Worm (Caenorhabditis elegans) whole organism, L1 larva: ENCODE data around the gene flp-3.
A peak's percentile ranks its signal among the peaks of the same experiment; 100 is the strongest.

Source experiments
- F16B12.6 ChIP-seq: fragments of 150-350 bp; optimal IDR thresholded peaks from 2 replicates; lab custom pipeline; 2014; ENCODE audit warnings: missing biosample characterization, missing genetic modification characterization
- Y116A8C.19 ChIP-seq: sonication (generic microtip); optimal IDR thresholded peaks from 2 replicates; lab custom pipeline; 2016; ENCODE audit warnings: missing compliant biosample characterization, missing genetic modification characterization, borderline replicate concordance
- aha-1 ChIP-seq: fragments of 150-350 bp; optimal IDR thresholded peaks from 2 replicates; lab custom pipeline; 2014; ENCODE audit warnings: missing biosample characterization, missing genetic modification characterization
- aly-2 ChIP-seq: fragments of 150-350 bp; optimal IDR thresholded peaks from 2 replicates; lab custom pipeline; 2014; ENCODE audit warnings: missing biosample characterization, missing genetic modification characterization
- ama-1 ChIP-seq: fragments of 150-350 bp; optimal IDR thresholded peaks from 2 replicates; lab custom pipeline; 2014
- blmp-1 ChIP-seq: fragments of 150-350 bp; optimal IDR thresholded peaks from 2 replicates; lab custom pipeline; 2014; ENCODE audit warnings: missing biosample characterization, missing genetic modification characterization
- ceh-82 ChIP-seq, 3 experiments: fragments of 150-350 bp in 1 of 3; sonication (generic microtip) in 2 of 3; optimal IDR thresholded peaks; 2 replicates each; lab custom pipeline; 2014 to 2017; ENCODE audit warnings: missing biosample characterization in 3 of 3, missing genetic modification characterization in 3 of 3
- ceh-88 ChIP-seq: fragments of 200-800 bp; sonication (Bioruptor generic); IDR thresholded peaks from 2 replicates; pipeline ENCODE4 v1.3.6; 2022; ENCODE audit warnings: missing genetic modification characterization, missing compliant biosample characterization
- ceh-90 ChIP-seq: sonication (generic microtip); optimal IDR thresholded peaks from 2 replicates; lab custom pipeline; 2016; ENCODE audit warnings: missing genetic modification characterization, missing compliant biosample characterization
- ces-1 ChIP-seq: fragments of 150-350 bp; optimal IDR thresholded peaks from 2 replicates; lab custom pipeline; 2014; ENCODE audit warnings: missing biosample characterization, missing genetic modification reagents, missing genetic modification characterization
- efl-1 ChIP-seq, 4 experiments: fragments of 150-350 bp; optimal IDR thresholded peaks in 3 of 4; peaks in 1 of 4; 1 replicate in 1 of 4; 2 replicates in 3 of 4; lab custom pipeline; 2014; ENCODE audit warnings: missing biosample characterization in 2 of 4, missing genetic modification characterization in 2 of 4, missing genetic modification reagents in 2 of 4
- elt-3 ChIP-seq, 6 experiments: fragments of 150-350 bp in 1 of 6; sonication (generic microtip); optimal IDR thresholded peaks; 2 replicates each; lab custom pipeline; 2017 to 2018; ENCODE audit warnings: missing biosample characterization in 6 of 6, missing genetic modification characterization in 6 of 6, inconsistent platforms in 1 of 6
- ets-5 ChIP-seq: fragments of 200-800 bp; sonication (Bioruptor generic); IDR thresholded peaks from 2 replicates; pipeline ENCODE4 v1.3.6; 2022; ENCODE audit warnings: missing genetic modification characterization, missing compliant biosample characterization
- fkh-4 ChIP-seq: sonication (generic microtip); optimal IDR thresholded peaks from 2 replicates; lab custom pipeline; 2016; ENCODE audit warnings: missing compliant biosample characterization, missing genetic modification characterization, borderline replicate concordance
- fkh-8 ChIP-seq: sonication (generic microtip); optimal IDR thresholded peaks from 2 replicates; lab custom pipeline; 2016; ENCODE audit warnings: mild to moderate bottlenecking, missing genetic modification characterization, missing compliant biosample characterization
- grh-1 ChIP-seq: fragments of 200-800 bp; sonication (Bioruptor generic); IDR thresholded peaks from 2 replicates; pipeline ENCODE4 v1.3.6; 2022; ENCODE audit warnings: missing genetic modification reagents, missing genetic modification characterization, missing compliant biosample characterization
- hlh-17 ChIP-seq: fragments of 200-800 bp; sonication (Bioruptor generic); optimal IDR thresholded peaks from 2 replicates; lab custom pipeline; 2018; ENCODE audit warnings: missing genetic modification characterization, mild to moderate bottlenecking, missing compliant biosample characterization, moderate library complexity, borderline replicate concordance
- hlh-4 ChIP-seq: sonication (generic microtip); optimal IDR thresholded peaks from 2 replicates; lab custom pipeline; 2016; ENCODE audit warnings: mild to moderate bottlenecking, missing genetic modification characterization, missing compliant biosample characterization
- hpl-2 ChIP-seq: fragments of 150-350 bp; optimal IDR thresholded peaks from 2 replicates; lab custom pipeline; 2014; ENCODE audit warnings: missing biosample characterization, missing genetic modification reagents, missing genetic modification characterization
- irx-1 ChIP-seq: sonication (generic microtip); optimal IDR thresholded peaks from 2 replicates; lab custom pipeline; 2016; ENCODE audit warnings: missing genetic modification characterization, missing compliant biosample characterization
- lin-13 ChIP-seq: fragments of 150-350 bp; optimal IDR thresholded peaks from 2 replicates; lab custom pipeline; 2014; ENCODE audit warnings: missing biosample characterization, missing genetic modification reagents, missing genetic modification characterization
- lin-14 ChIP-seq: fragments of 200-800 bp; sonication (Bioruptor generic); optimal IDR thresholded peaks from 2 replicates; lab custom pipeline; 2018; ENCODE audit warnings: mild to moderate bottlenecking, missing genetic modification characterization, moderate library complexity, missing compliant biosample characterization
- lin-39 ChIP-seq: fragments of 150-350 bp; optimal IDR thresholded peaks from 2 replicates; lab custom pipeline; 2014; ENCODE audit warnings: missing biosample characterization, missing genetic modification reagents, missing genetic modification characterization
- mdl-1 ChIP-seq, 2 experiments: fragments of 150-350 bp; optimal IDR thresholded peaks; 2 replicates each; lab custom pipeline; 2014 to 2017; ENCODE audit warnings: missing biosample characterization in 2 of 2, missing genetic modification characterization in 2 of 2, inconsistent platforms in 1 of 2
- mep-1 ChIP-seq: fragments of 150-350 bp; optimal IDR thresholded peaks from 2 replicates; lab custom pipeline; 2014; ENCODE audit warnings: missing biosample characterization, missing genetic modification characterization
- nhr-12 ChIP-seq: sonication (generic microtip); optimal IDR thresholded peaks from 2 replicates; lab custom pipeline; 2017; ENCODE audit warnings: missing biosample characterization, missing genetic modification characterization
- nhr-19 ChIP-seq: fragments of 200-800 bp; sonication (Bioruptor generic); conservative IDR thresholded peaks from 2 replicates; pipeline ENCODE4 v1.3.6; 2022; ENCODE audit warnings: missing genetic modification characterization, missing compliant biosample characterization
- nhr-28 ChIP-seq: fragments of 150-350 bp; optimal IDR thresholded peaks from 2 replicates; lab custom pipeline; 2014; ENCODE audit warnings: missing biosample characterization, missing genetic modification characterization
- nhr-47 ChIP-seq: sonication (generic microtip); optimal IDR thresholded peaks from 2 replicates; lab custom pipeline; 2016; ENCODE audit warnings: mild to moderate bottlenecking, missing genetic modification characterization, moderate library complexity, missing compliant biosample characterization
- nhr-71 ChIP-seq: sonication (generic microtip); optimal IDR thresholded peaks from 2 replicates; lab custom pipeline; 2016; ENCODE audit warnings: mild to moderate bottlenecking, missing genetic modification characterization, moderate library complexity, missing compliant biosample characterization
- nhr-85 ChIP-seq: sonication (generic microtip); peaks from one replicate; lab custom pipeline; 2016; ENCODE audit warnings: missing genetic modification characterization, inconsistent platforms, missing compliant biosample characterization
- pag-3 ChIP-seq: sonication (generic microtip); optimal IDR thresholded peaks from 2 replicates; lab custom pipeline; 2017; ENCODE audit warnings: missing genetic modification characterization, mild to moderate bottlenecking, missing compliant biosample characterization, antibody characterized with exemption, borderline replicate concordance; ENCODE audit not compliant: insufficient read depth
- pax-3 ChIP-seq: fragments of 200-800 bp; sonication (Bioruptor generic); optimal IDR thresholded peaks from 2 replicates; lab custom pipeline; 2018; ENCODE audit warnings: mild to moderate bottlenecking, missing genetic modification characterization, moderate library complexity, missing compliant biosample characterization
- pqm-1 ChIP-seq: sonication (generic microtip); optimal IDR thresholded peaks from 3 replicates; lab custom pipeline; 2017; ENCODE audit warnings: missing biosample characterization, missing genetic modification characterization
- rnt-1 ChIP-seq: sonication (generic microtip); optimal IDR thresholded peaks from 2 replicates; lab custom pipeline; 2016; ENCODE audit warnings: mild to moderate bottlenecking, missing genetic modification characterization, moderate library complexity, missing compliant biosample characterization
- skn-1 ChIP-seq: fragments of 150-350 bp; optimal IDR thresholded peaks from 2 replicates; lab custom pipeline; 2014; ENCODE audit warnings: missing biosample characterization, missing genetic modification characterization
- snpc-4 ChIP-seq: fragments of 150-350 bp; optimal IDR thresholded peaks from 2 replicates; lab custom pipeline; 2014; ENCODE audit warnings: missing biosample characterization, missing genetic modification characterization
- sox-4 ChIP-seq: sonication (generic microtip); optimal IDR thresholded peaks from 2 replicates; lab custom pipeline; 2016; ENCODE audit warnings: missing genetic modification characterization, missing compliant biosample characterization
- sptf-1 ChIP-seq: fragments of 150-350 bp; optimal IDR thresholded peaks from 2 replicates; lab custom pipeline; 2014; ENCODE audit warnings: missing biosample characterization, missing genetic modification characterization
- tbx-2 ChIP-seq: sonication (generic microtip); optimal IDR thresholded peaks from 2 replicates; lab custom pipeline; 2016; ENCODE audit warnings: missing genetic modification characterization, missing compliant biosample characterization
- unc-130 ChIP-seq: fragments of 150-350 bp; optimal IDR thresholded peaks from 2 replicates; lab custom pipeline; 2017; ENCODE audit warnings: missing biosample characterization, missing genetic modification characterization, inconsistent platforms
- unc-86 ChIP-seq: sonication (generic microtip); optimal IDR thresholded peaks from 2 replicates; lab custom pipeline; 2016; ENCODE audit warnings: missing genetic modification characterization, missing compliant biosample characterization
- unc-98 ChIP-seq: fragments of 200-800 bp; sonication (Bioruptor generic); IDR thresholded peaks from 2 replicates; pipeline ENCODE4 v1.3.6; 2022; ENCODE audit warnings: missing genetic modification characterization, missing compliant biosample characterization
- xbp-1 ChIP-seq: sonication (generic microtip); optimal IDR thresholded peaks from 2 replicates; lab custom pipeline; 2016; ENCODE audit warnings: missing genetic modification characterization, missing compliant biosample characterization
- zag-1 ChIP-seq: fragments of 150-350 bp; optimal IDR thresholded peaks from 2 replicates; lab custom pipeline; 2014; ENCODE audit warnings: missing biosample characterization, missing genetic modification characterization
- zip-4 ChIP-seq: fragments of 200-800 bp; sonication (Bioruptor generic); optimal IDR thresholded peaks from 2 replicates; lab custom pipeline; 2018; ENCODE audit warnings: mild to moderate bottlenecking, missing genetic modification characterization, moderate library complexity, missing compliant biosample characterization

flp-3 gene

DNA sequence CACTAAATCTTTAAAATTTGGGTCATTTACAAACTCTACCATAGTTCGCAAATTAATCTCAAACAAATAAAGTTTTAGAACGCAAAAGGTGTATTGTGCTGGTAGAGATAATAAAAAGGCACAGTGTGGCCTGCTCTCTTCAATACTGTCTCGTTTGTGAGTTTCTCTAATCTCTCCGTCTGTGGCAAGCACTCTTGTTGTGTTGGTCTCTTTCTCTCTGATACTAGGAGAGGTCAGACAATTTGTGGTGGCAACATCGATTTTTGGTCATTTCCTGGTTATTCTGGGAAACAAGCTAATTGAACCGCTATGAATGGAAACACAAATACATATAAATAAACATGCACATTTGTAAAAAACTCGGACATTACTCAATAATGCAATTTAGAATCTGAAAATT, 18.5 kb downstream of the flp-3 start, which contains the start of gene ZC373.5 (continued):
- TF ChIP-seq nhr-71 (tag; lab: Kevin White, UChicago) (peak; percentile 24), ces-1 (no peak), rnt-1 (no peak), pax-3 (tag; lab: Kevin White, UChicago) (no peak), pag-3 (no peak), nhr-85 (tag; lab: Kevin White, UChicago) (peak; percentile 56), zag-1 (tag; lab: Kevin White, UChicago) (no peak), pqm-1 (tag; lab: Kevin White, UChicago) (no peak), ceh-82 (tag; optimal IDR thresholded peaks at IDR 0.05; lab: Kevin White, UChicago) (no peak), unc-86 (tag; lab: Kevin White, UChicago) (no peak), ets-5 (no peak)

DNA sequence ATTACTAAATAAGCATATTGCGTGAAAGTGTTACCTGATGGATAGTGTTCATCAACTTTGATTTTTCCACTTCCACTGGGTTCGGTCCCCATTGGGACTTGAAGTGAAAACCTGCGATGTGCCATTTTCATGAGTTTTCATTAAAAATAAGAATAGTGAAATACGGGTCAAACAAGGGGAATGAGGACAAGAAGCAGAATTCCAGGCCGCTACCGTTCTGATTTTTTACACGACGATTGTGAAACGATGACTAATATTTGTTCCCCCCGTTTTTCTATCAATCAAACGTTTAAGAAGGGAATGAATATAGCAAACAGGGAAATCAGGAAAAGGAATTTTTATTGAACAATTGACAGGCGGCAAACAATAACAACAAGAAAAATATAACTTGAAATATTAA, 23.1 kb downstream of the flp-3 start, which contains the start of gene mlck-1:
Gene mlck-1, minus strand, starts transcription at position 101 of the 400 bp plus-strand sequence.
- no peak for TF ChIP-seq irx-1 (tag; lab: Kevin White, UChicago)
- no peak for TF ChIP-seq mep-1 (tag; lab: Kevin White, UChicago)
- no peak for TF ChIP-seq lin-39
- TF ChIP-seq sox-4 (tag; lab: Kevin White, UChicago) = no peak

DNA sequence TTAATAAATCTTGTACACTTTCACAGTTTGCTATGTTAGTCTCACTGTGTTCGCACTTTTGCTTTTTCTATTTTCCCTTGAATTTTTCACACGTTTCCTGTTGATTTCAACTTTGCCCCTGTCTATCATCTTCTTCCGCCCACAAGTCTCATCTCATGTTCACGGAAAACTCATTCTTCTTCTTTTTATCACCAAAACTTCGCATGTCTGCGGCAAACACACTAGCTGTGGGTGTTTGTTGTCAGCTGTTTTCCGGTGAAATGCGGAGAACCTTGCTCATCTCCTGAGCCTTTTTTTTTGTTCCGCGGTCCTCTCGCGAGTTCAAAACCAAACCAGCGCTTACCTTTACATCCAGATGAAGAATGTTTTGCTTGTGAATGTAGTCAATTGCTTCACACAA, 24.3 kb downstream of the flp-3 start:
- TF ChIP-seq ceh-82 (tag; optimal IDR thresholded peaks at IDR 0.05; lab: Kevin White, UChicago) (no peak), hpl-2 (GFP tag; lab: Kevin White, UChicago) (no peak), F16B12.6 (tag; lab: Kevin White, UChicago) (no peak), tbx-2 (no peak), efl-1 (optimal IDR thresholded peaks at IDR 0.05; lab: Kevin White, UChicago) (no peak), efl-1 (GFP tag; optimal IDR thresholded peaks at IDR 0.05 in 1 of 2; lab: Kevin White, UChicago) (peak in 1 of 2 experiments; percentile 23), fkh-4 (tag; lab: Kevin White, UChicago) (no peak), aha-1 (tag; lab: Kevin White, UChicago) (no peak), hlh-17 (GFP tag; lab: Kevin White, UChicago) (no peak), unc-86 (tag; lab: Kevin White, UChicago) (no peak), nhr-71 (tag; lab: Kevin White, UChicago) (peak; percentile 38), ceh-90 (no peak), blmp-1 (peak; percentile 36), ceh-88 (GFP tag; lab: Robert Waterston, UW) (no peak), mdl-1 (tag; optimal IDR thresholded peaks at IDR 0.05; lab: Kevin White, UChicago) (no peak), snpc-4 (tag; lab: Kevin White, UChicago) (no peak), skn-1 (tag; lab: Kevin White, UChicago) (no peak), aly-2 (tag; lab: Kevin White, UChicago) (no peak), Y116A8C.19 (tag; lab: Kevin White, UChicago) (no peak), pqm-1 (tag; lab: Kevin White, UChicago) (no peak), nhr-47 (tag; lab: Kevin White, UChicago) (no peak), zip-4 (no peak), unc-98 (GFP tag; lab: Robert Waterston, UW) (no peak), grh-1 (GFP tag; lab: Robert Waterston, UW) (no peak), sptf-1 (tag; lab: Kevin White, UChicago) (no peak), nhr-12 (tag; lab: Kevin White, UChicago) (no peak), unc-130 (tag; lab: Kevin White, UChicago) (peak; percentile 40), fkh-8 (tag; lab: Kevin White, UChicago) (no peak), pax-3 (tag; lab: Kevin White, UChicago) (no peak), rnt-1 (peak; percentile 78), ces-1 (no peak), elt-3 (tag; optimal IDR thresholded peaks at IDR 0.05; lab: Kevin White, UChicago) (no peak), lin-14 (peak; percentile 81), nhr-19 (GFP tag; lab: Robert Waterston, UW) (no peak), ama-1 (lab: Kevin White, UChicago) (no peak), xbp-1 (tag; lab: Kevin White, UChicago) (no peak), nhr-28 (tag; lab: Kevin White, UChicago) (no peak), lin-39 (no peak), lin-13 (GFP tag; lab: Kevin White, UChicago) (no peak), hlh-4 (no peak)
